Fruit fly (Drosophila melanogaster) whole organism, wandering third instar larva: ENCODE results near the gene Osi18.

Experiments used
- Abd-B ChIP-seq: fragments of >200 bp; optimal IDR thresholded peaks from 2 replicates; lab custom pipeline; 2017; ENCODE audit warnings: missing biosample characterization, missing genetic modification characterization
- CG32264 ChIP-seq: fragments of 200-800 bp; sonication (Bioruptor generic); optimal IDR thresholded peaks from 2 replicates; lab custom pipeline; 2016; ENCODE audit warnings: missing biosample characterization, missing genetic modification characterization
- CG9705 ChIP-seq: fragments of 200-800 bp; sonication (Bioruptor generic); optimal IDR thresholded peaks from 2 replicates; lab custom pipeline; 2018; ENCODE audit warnings: missing biosample characterization, mild to moderate bottlenecking, missing genetic modification characterization
- CrebA ChIP-seq: fragments of 200-800 bp; sonication (Bioruptor generic); optimal IDR thresholded peaks from 2 replicates; lab custom pipeline; 2016; ENCODE audit warnings: missing biosample characterization, mild to moderate bottlenecking, missing genetic modification characterization, borderline replicate concordance
- Dif ChIP-seq: fragments of 200-275, 200-300 bp; sonication (Bioruptor generic); optimal IDR thresholded peaks from 2 replicates; lab custom pipeline; 2018; ENCODE audit warnings: missing biosample characterization, missing genetic modification characterization; ENCODE audit not compliant: partially characterized antibody
- GATAd ChIP-seq: sonication (Bioruptor generic); optimal IDR thresholded peaks from 2 replicates; lab custom pipeline; 2016; ENCODE audit warnings: missing biosample characterization, missing genetic modification characterization
- HLH106 ChIP-seq: fragments of 200-800 bp; optimal IDR thresholded peaks from 3 replicates; lab custom pipeline; 2019; ENCODE audit warnings: missing biosample characterization, mild to moderate bottlenecking, missing genetic modification characterization, moderate library complexity
- Hnf4 ChIP-seq: fragments of 200-800 bp; sonication (Bioruptor generic); optimal IDR thresholded peaks from 2 replicates; lab custom pipeline; 2016; ENCODE audit warnings: missing biosample characterization, mild to moderate bottlenecking, missing genetic modification characterization
- Hr78 ChIP-seq: fragments of >200 bp; optimal IDR thresholded peaks from 2 replicates; lab custom pipeline; 2017; ENCODE audit warnings: missing biosample characterization, missing genetic modification characterization
- Hr83 ChIP-seq: fragments of 200-300 bp; sonication (Bioruptor generic); optimal IDR thresholded peaks from 2 replicates; lab custom pipeline; 2016; ENCODE audit warnings: missing biosample characterization, mild to moderate bottlenecking, missing genetic modification characterization, moderate library complexity; ENCODE audit not compliant: poor library complexity, severe bottlenecking
- Jra ChIP-seq: sonication (Bioruptor generic); optimal IDR thresholded peaks from 2 replicates; lab custom pipeline; 2016; ENCODE audit warnings: missing biosample characterization, missing genetic modification characterization
- Mio ChIP-seq: sonication (Bioruptor generic); optimal IDR thresholded peaks from 2 replicates; lab custom pipeline; 2016; ENCODE audit warnings: missing biosample characterization, missing genetic modification characterization
- N ChIP-seq: fragments of >200 bp; optimal IDR thresholded peaks from 2 replicates; lab custom pipeline; 2018; ENCODE audit warnings: missing biosample characterization, missing external identifiers, missing genetic modification characterization
- OdsH ChIP-seq: fragments of 200-800 bp; sonication (Bioruptor generic); optimal IDR thresholded peaks from 2 replicates; lab custom pipeline; 2016; ENCODE audit warnings: missing biosample characterization, mild to moderate bottlenecking, missing genetic modification characterization
- Rel ChIP-seq, 2 experiments: fragments of 200-800 bp; sonication (Bioruptor generic) in 1 of 2; optimal IDR thresholded peaks; 2 replicates in 1 of 2; 3 replicates in 1 of 2; lab custom pipeline; 2016 to 2019; ENCODE audit warnings: mild to moderate bottlenecking in 2 of 2, missing biosample characterization in 2 of 2, missing genetic modification characterization in 2 of 2, moderate library complexity in 1 of 2
- Vsx2 ChIP-seq: fragments of 200-300, 225-300 bp; sonication (Bioruptor generic); optimal IDR thresholded peaks from 2 replicates; lab custom pipeline; 2018; ENCODE audit warnings: missing biosample characterization, missing genetic modification characterization; ENCODE audit not compliant: partially characterized antibody
- br ChIP-seq: fragments of 200-800 bp; sonication (Bioruptor generic); optimal IDR thresholded peaks from 2 replicates; lab custom pipeline; 2016; ENCODE audit warnings: missing biosample characterization, missing genetic modification characterization
- brk ChIP-seq: fragments of 200-800 bp; sonication (Bioruptor generic); optimal IDR thresholded peaks from 2 replicates; lab custom pipeline; 2016; ENCODE audit warnings: missing biosample characterization, mild to moderate bottlenecking, missing genetic modification characterization
- dl ChIP-seq, 2 experiments: fragments of 175-275, 200-275 bp in 1 of 2; fragments of 200-275 bp in 1 of 2; sonication (Bioruptor generic); optimal IDR thresholded peaks; lab custom pipeline; 2018; ENCODE audit warnings: mild to moderate bottlenecking in 2 of 2, missing biosample characterization in 2 of 2, missing genetic modification characterization in 2 of 2, moderate library complexity in 2 of 2; ENCODE audit not compliant: partially characterized antibody in 2 of 2, insufficient read depth in 1 of 2
- dmrt93B ChIP-seq: fragments of 200-800 bp; sonication (Bioruptor generic); optimal IDR thresholded peaks from 2 replicates; lab custom pipeline; 2018; ENCODE audit warnings: missing biosample characterization, mild to moderate bottlenecking, missing genetic modification characterization
- foxo ChIP-seq, 2 experiments: fragments of 200-800 bp; sonication (Bioruptor generic); optimal IDR thresholded peaks; 2 replicates in 1 of 2; 3 replicates in 1 of 2; lab custom pipeline; 2016 to 2017; ENCODE audit warnings: missing biosample characterization in 2 of 2, missing genetic modification characterization in 2 of 2
- fru ChIP-seq: fragments of 200-800 bp; sonication (Bioruptor generic); optimal IDR thresholded peaks from 3 replicates; lab custom pipeline; 2016; ENCODE audit warnings: missing biosample characterization, mild to moderate bottlenecking, missing genetic modification characterization
- jim ChIP-seq: fragments of 175-275, 200-325 bp; sonication (Bioruptor generic); optimal IDR thresholded peaks from 2 replicates; lab custom pipeline; 2016; ENCODE audit warnings: missing biosample characterization, mild to moderate bottlenecking, missing genetic modification characterization
- lola ChIP-seq: fragments of >200 bp; optimal IDR thresholded peaks from 2 replicates; lab custom pipeline; 2017; ENCODE audit warnings: missing biosample characterization, missing genetic modification characterization
- pan ChIP-seq: fragments of >200 bp; optimal IDR thresholded peaks from 2 replicates; lab custom pipeline; 2017
- psq ChIP-seq: fragments of 200-800 bp; sonication (Bioruptor generic); optimal IDR thresholded peaks from 3 replicates; lab custom pipeline; 2017; ENCODE audit warnings: missing biosample characterization, mild to moderate bottlenecking, missing genetic modification characterization, moderate library complexity
- rgr ChIP-seq: fragments of 200-800 bp; sonication (Bioruptor generic); optimal IDR thresholded peaks from 3 replicates; lab custom pipeline; 2016; ENCODE audit warnings: missing biosample characterization, mild to moderate bottlenecking, missing genetic modification characterization
- tai ChIP-seq: sonication (Bioruptor generic); optimal IDR thresholded peaks from 2 replicates; lab custom pipeline; 2016; ENCODE audit warnings: missing biosample characterization, missing genetic modification characterization
- usp ChIP-seq: fragments of >200 bp; optimal IDR thresholded peaks from 2 replicates; lab custom pipeline; 2017; ENCODE audit warnings: missing biosample characterization, missing genetic modification characterization
- woc ChIP-seq: sonication (Bioruptor generic); optimal IDR thresholded peaks from 2 replicates; lab custom pipeline; 2016; ENCODE audit warnings: missing biosample characterization, mild to moderate bottlenecking, missing genetic modification characterization

Gene Osi18

dm6 chr3R:6348943-6349342 is 18.9 kb downstream of the Osi18 start, which contains the start of gene Hr83:
TSS of gene Hr83 (plus strand) at chr3R:6349243.
- TF ChIP-seq lola (GFP tag; lab: Kevin White, UChicago) (no peak), Jra (no peak), jim (GFP tag; lab: Kevin White, UChicago) (no peak), tai (no peak), Dif (GFP tag; lab: Kevin White, UChicago) (no peak), Mio (GFP tag; lab: Kevin White, UChicago) (no peak), fru (GFP tag; lab: Kevin White, UChicago) (no peak), Abd-B (no peak), CG32264 (GFP tag; lab: Kevin White, UChicago) (no peak), Rel (GFP tag; optimal IDR thresholded peaks at IDR 0.05; lab: Kevin White, UChicago) (no peak), Rel (tag; optimal IDR thresholded peaks at IDR 0.05; lab: Kevin White, UChicago) (no peak), CG9705 (no peak), Hnf4 (no peak), brk (no peak), Vsx2 (no peak), OdsH (no peak), woc (GFP tag; lab: Kevin White, UChicago) (no peak), CrebA (GFP tag; lab: Kevin White, UChicago) (no peak), GATAd (no peak), psq (GFP tag; lab: Kevin White, UChicago) (no peak)

dm6 chr3R:6350755-6351154 is 20.7 kb downstream of the Osi18 start, which contains the start of gene Pak:
TSS of gene Pak (plus strand) at chr3R:6350896.
- TF ChIP-seq lola (GFP tag; lab: Kevin White, UChicago) = no peak
- no peak for TF ChIP-seq Hr78 (GFP tag; lab: Kevin White, UChicago)
- TF ChIP-seq woc (GFP tag; lab: Kevin White, UChicago) = peak; percentile 42
- TF ChIP-seq fru (GFP tag; lab: Kevin White, UChicago) = no peak
- TF ChIP-seq GATAd = peak; percentile 15
- TF ChIP-seq Hr83 (GFP tag; lab: Kevin White, UChicago) = peak; percentile 91
- peak; percentile 29 for TF ChIP-seq Hnf4
- TF ChIP-seq, all 38 proteins: peak for 4

- TF ChIP-seq Mio (GFP tag; lab: Kevin White, UChicago) = no peak
- no peak for TF ChIP-seq Dif (GFP tag; lab: Kevin White, UChicago)
- TF ChIP-seq GATAd = no peak
- no peak for TF ChIP-seq CG9705
- no peak for TF ChIP-seq brk
- no peak for TF ChIP-seq dl (GFP tag; optimal IDR thresholded peaks at IDR 0.05; lab: Kevin White, UChicago; ENCODE audit: insufficient read depth in 1 of 2, partially characterized antibody in 2 of 2)
- TF ChIP-seq Hr78 (GFP tag; lab: Kevin White, UChicago) = no peak
- no peak for TF ChIP-seq psq (GFP tag; lab: Kevin White, UChicago)
- no peak for TF ChIP-seq rgr
- no peak for TF ChIP-seq Jra
- no peak for TF ChIP-seq Vsx2
- TF ChIP-seq CG32264 (GFP tag; lab: Kevin White, UChicago) = no peak
- TF ChIP-seq br = no peak
- TF ChIP-seq Abd-B = no peak
- no peak for TF ChIP-seq pan (lab: Kevin White, UChicago)
Observed at dm6 chr3R:6351181-6351580, 21.1 kb downstream of the Osi18 start.

- TF ChIP-seq foxo (GFP tag; optimal IDR thresholded peaks at IDR 0.05; lab: Kevin White, UChicago) = peak in 1 of 2 experiments; percentile 22
- TF ChIP-seq rgr = peak; percentile 18
- no peak for TF ChIP-seq brk
- TF ChIP-seq fru (GFP tag; lab: Kevin White, UChicago) = no peak
- no peak for TF ChIP-seq usp
- TF ChIP-seq dmrt93B (GFP tag; lab: Kevin White, UChicago) = no peak
- TF ChIP-seq HLH106 (tag; lab: Kevin White, UChicago) = peak; percentile 2
- TF ChIP-seq dl (GFP tag; optimal IDR thresholded peaks at IDR 0.05; lab: Kevin White, UChicago; ENCODE audit: insufficient read depth in 1 of 2, partially characterized antibody in 2 of 2) = no peak
- no peak for TF ChIP-seq psq (GFP tag; lab: Kevin White, UChicago)
- TF ChIP-seq N = no peak
- TF ChIP-seq Hr83 (GFP tag; lab: Kevin White, UChicago) = no peak
- TF ChIP-seq jim (GFP tag; lab: Kevin White, UChicago) = no peak
Observed at dm6 chr3R:6351696-6352378, 21.8 kb downstream of the Osi18 start.
